Fruit fly (Drosophila melanogaster) whole organism, pupa: Measurements from ENCODE around the gene Mcm2.

Experiments
- CG12605 ChIP-seq: fragments of 200-800 bp; sonication (Bioruptor generic); IDR thresholded peaks from 2 replicates; pipeline ENCODE4 v1.3.6; 2022; ENCODE audit warnings: missing biosample characterization, missing genetic modification characterization
- CG14655 ChIP-seq: fragments of 200-800 bp; sonication (Bioruptor generic); optimal IDR thresholded peaks from 3 replicates; lab custom pipeline; 2017; ENCODE audit warnings: mild to moderate bottlenecking, missing biosample characterization, missing genetic modification reagents, missing genetic modification characterization
- CG15710 ChIP-seq: fragments of 200-800 bp; sonication (Bioruptor generic); optimal IDR thresholded peaks from 2 replicates; lab custom pipeline; 2018; ENCODE audit warnings: missing biosample characterization, mild to moderate bottlenecking, missing genetic modification characterization, moderate library complexity
- CG34367 ChIP-seq: fragments of 200-800 bp; sonication (Bioruptor generic); optimal IDR thresholded peaks from 2 replicates; lab custom pipeline; 2018; ENCODE audit warnings: missing biosample characterization, mild to moderate bottlenecking, missing genetic modification characterization
- CG4496 ChIP-seq: fragments of 200-800 bp; sonication (Bioruptor generic); IDR thresholded peaks from 3 replicates; pipeline ENCODE4 v1.3.6; 2022; ENCODE audit warnings: missing biosample characterization, missing genetic modification characterization
- CG8301 ChIP-seq: fragments of 200-800 bp; sonication (Bioruptor generic); optimal IDR thresholded peaks from 2 replicates; lab custom pipeline; 2018; ENCODE audit warnings: missing biosample characterization, mild to moderate bottlenecking, missing genetic modification characterization
- CG9948 ChIP-seq: fragments of 200-800 bp; sonication (Bioruptor generic); optimal IDR thresholded peaks from 2 replicates; lab custom pipeline; 2018; ENCODE audit warnings: missing biosample characterization, mild to moderate bottlenecking, missing genetic modification characterization, moderate library complexity
- Ets98B ChIP-seq: fragments of 200-800 bp; sonication (Bioruptor generic); IDR thresholded peaks from 2 replicates; pipeline ENCODE4 v1.3.6; 2022; ENCODE audit warnings: missing biosample characterization, missing genetic modification characterization
- Pif1B ChIP-seq: fragments of 200-800 bp; sonication (Bioruptor generic); optimal IDR thresholded peaks from 3 replicates; lab custom pipeline; 2016; ENCODE audit warnings: missing biosample characterization, missing genetic modification characterization
- Snoo ChIP-seq: fragments of 200-800 bp; sonication (Bioruptor generic); optimal IDR thresholded peaks from 3 replicates; lab custom pipeline; 2017; ENCODE audit warnings: missing biosample characterization, mild to moderate bottlenecking, missing genetic modification characterization, inconsistent platforms
- fd96Ca ChIP-seq: fragments of 200-800 bp; sonication (Bioruptor generic); IDR thresholded peaks from 3 replicates; pipeline ENCODE4 v1.3.6; 2022; ENCODE audit warnings: missing biosample characterization, missing genetic modification characterization
- gl ChIP-seq: fragments of 200-800 bp; sonication (Bioruptor generic); optimal IDR thresholded peaks from 2 replicates; lab custom pipeline; 2018; ENCODE audit warnings: missing biosample characterization, mild to moderate bottlenecking, missing genetic modification characterization
- rn ChIP-seq: fragments of 200-800 bp; sonication (Bioruptor generic); IDR thresholded peaks from 2 replicates; pipeline ENCODE4 v1.3.6; 2022; ENCODE audit warnings: missing biosample characterization, missing genetic modification characterization

- TF ChIP-seq fd96Ca (no peak), CG12605 (GFP tag; lab: Robert Waterston, UW) (no peak), Ets98B (GFP tag; lab: Robert Waterston, UW) (no peak), gl (tag; lab: Kevin White, UChicago) (no peak), CG14655 (GFP tag; lab: Kevin White, UChicago) (no peak), rn (no peak), CG9948 (tag; lab: Kevin White, UChicago) (no peak), Pif1B (GFP tag; lab: Kevin White, UChicago) (no peak), Snoo (tag; lab: Kevin White, UChicago) (no peak), CG4496 (GFP tag; lab: Robert Waterston, UW) (no peak), CG34367 (tag; lab: Kevin White, UChicago) (no peak), CG15710 (tag; lab: Kevin White, UChicago) (no peak), CG8301 (tag; lab: Kevin White, UChicago) (no peak)
Measured at dm6 chr3R:8290940-8291339, 26.2 kb downstream of the Mcm2 start, which contains the start of gene CG31464.
